Fruit fly (Drosophila melanogaster): ENCODE measurements around the gene CG15578.

Gene CG15578

DNA sequence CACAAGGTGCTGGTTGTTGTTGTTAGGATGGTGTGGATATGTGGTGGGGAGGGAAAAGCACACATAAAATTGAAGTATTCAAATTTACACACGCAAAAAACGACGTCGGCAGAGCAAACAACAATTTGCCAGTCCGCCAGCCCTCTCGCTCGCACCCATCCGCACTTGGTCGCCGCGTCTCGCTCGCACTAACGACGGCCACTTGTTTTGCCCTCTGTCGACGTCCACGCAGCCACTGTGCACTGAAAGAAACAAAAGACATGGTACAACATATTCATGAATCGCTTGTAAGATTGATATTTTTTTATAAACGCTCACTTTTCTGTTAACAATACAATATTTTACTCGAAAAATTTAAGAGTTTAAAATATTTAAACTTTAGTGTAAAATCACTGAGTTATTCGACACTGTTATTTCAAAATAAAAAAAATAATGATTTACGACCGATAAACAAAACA is 46.2 kb upstream of the CG15578 start (continued):
- 0 out of 2 replicates have a peak, but pooled peaks have one; percentile 53 for TF ChIP-seq cas (GFP tag; IDR thresholded peaks at IDR 0.05)
- TF ChIP-seq Fer3 (tag; optimal IDR thresholded peaks at IDR 0.05) = peak; percentile 62
- no peak for TF ChIP-seq MTF-1 (GFP tag; optimal IDR thresholded peaks at IDR 0.05; ENCODE audit: borderline replicate concordance)
- TF ChIP-seq fru (optimal IDR thresholded peaks at IDR 0.05) = no peak
- no peak for TF ChIP-seq luna (GFP tag; optimal IDR thresholded peaks at IDR 0.05)
- peak; percentile 90 for TF ChIP-seq Med (GFP tag)
- TF ChIP-seq sob (GFP tag; IDR thresholded peaks at IDR 0.05) = peak; percentile 43; the same call in 1 of the 2 replicates
- TF ChIP-seq pho (GFP tag; optimal IDR thresholded peaks at IDR 0.05) = peak; percentile 43
- TF ChIP-seq CG9876 (GFP tag; optimal IDR thresholded peaks at IDR 0.05) = no peak
- TF ChIP-seq lbe (GFP tag; optimal IDR thresholded peaks at IDR 0.05) = no peak
- TF ChIP-seq ci (GFP tag; IDR thresholded peaks at IDR 0.05) = peak; percentile 50; the same call in 2 of the 3 replicates
- no peak for TF ChIP-seq CG4404 (GFP tag; IDR thresholded peaks at IDR 0.05)
- TF ChIP-seq Ada2b (GFP tag; IDR thresholded peaks at IDR 0.05) = peak; percentile 55
- TF ChIP-seq Fer2 (tag; optimal IDR thresholded peaks at IDR 0.05) = no peak
- peak; percentile 66 for TF ChIP-seq bcd (GFP tag; optimal IDR thresholded peaks at IDR 0.05)
- no peak for TF ChIP-seq br (optimal IDR thresholded peaks at IDR 0.05)
- peak; percentile 71 for TF ChIP-seq Hmr (GFP tag; optimal IDR thresholded peaks at IDR 0.05)
- no peak for TF ChIP-seq C15 (GFP tag; IDR thresholded peaks at IDR 0.05)
- TF ChIP-seq H15 (GFP tag; IDR thresholded peaks at IDR 0.05) = no peak
- peak; percentile 83 for TF ChIP-seq CG32532 (GFP tag; IDR thresholded peaks at IDR 0.05)
- TF ChIP-seq CG7357 (GFP tag; IDR thresholded peaks at IDR 0.05) = 0 out of 3 replicates have a peak, but pooled peaks have one; percentile 25
- peak; percentile 38 for TF ChIP-seq CG6683 (GFP tag; optimal IDR thresholded peaks at IDR 0.05)
- TF ChIP-seq cato (GFP tag; optimal IDR thresholded peaks at IDR 0.05; ENCODE audit: borderline replicate concordance) = no peak
- no peak for TF ChIP-seq ham (GFP tag; IDR thresholded peaks at IDR 0.05)
- no peak for TF ChIP-seq kni (GFP tag; optimal IDR thresholded peaks at IDR 0.05)
- TF ChIP-seq CG2129 (GFP tag; IDR thresholded peaks at IDR 0.05; ENCODE audit: partially characterized antibody) = no peak
- no peak for TF ChIP-seq pros (GFP tag; optimal IDR thresholded peaks at IDR 0.05)
- TF ChIP-seq CG14860 (GFP tag; IDR thresholded peaks at IDR 0.05; ENCODE audit: partially characterized antibody) = no peak
- TF ChIP-seq NC2β (GFP tag; optimal IDR thresholded peaks at IDR 0.05) = no peak
- TF ChIP-seq pnt (GFP tag; optimal IDR thresholded peaks at IDR 0.05) = no peak
- no peak for TF ChIP-seq CG17802 (tag; optimal IDR thresholded peaks at IDR 0.05)
- TF ChIP-seq Rfx (GFP tag; IDR thresholded peaks at IDR 0.05) = peak; percentile 78
- TF ChIP-seq HLH54F (GFP tag; optimal IDR thresholded peaks at IDR 0.05) = peak; percentile 63
- peak; percentile 65 for TF ChIP-seq Ptx1 (GFP tag; IDR thresholded peaks at IDR 0.05)
- peak; percentile 27; the same call in 2 of the 4 replicates for TF ChIP-seq Gug (GFP tag; IDR thresholded peaks at IDR 0.05)
- peak; percentile 83 for TF ChIP-seq CG2120 (GFP tag; optimal IDR thresholded peaks at IDR 0.05)
- TF ChIP-seq aop (GFP tag; IDR thresholded peaks at IDR 0.05) = no peak
- TF ChIP-seq CG18476 (GFP tag; optimal IDR thresholded peaks at IDR 0.05) = peak; percentile 33
- TF ChIP-seq slbo (GFP tag; IDR thresholded peaks at IDR 0.05) = peak; percentile 72
- no peak for TF ChIP-seq chm (GFP tag; IDR thresholded peaks at IDR 0.05)
- peak; percentile 71 for TF ChIP-seq CG1832 (GFP tag; optimal IDR thresholded peaks at IDR 0.05)
- TF ChIP-seq p53 (GFP tag; optimal IDR thresholded peaks at IDR 0.05) = no peak
- peak; percentile 67 for TF ChIP-seq CG13424 (tag; optimal IDR thresholded peaks at IDR 0.05)
- no peak; the same call in 2 of the 3 replicates for TF ChIP-seq so (GFP tag; IDR thresholded peaks at IDR 0.05)
- TF ChIP-seq mam (GFP tag; optimal IDR thresholded peaks at IDR 0.05) = peak; percentile 63
- no peak for TF ChIP-seq Lhr (GFP tag; optimal IDR thresholded peaks at IDR 0.05)
- TF ChIP-seq abd-A (tag; optimal IDR thresholded peaks at IDR 0.05) = peak; percentile 52
- TF ChIP-seq CG43689 (GFP tag; IDR thresholded peaks at IDR 0.05) = no peak
- TF ChIP-seq Bdp1 (GFP tag; optimal IDR thresholded peaks at IDR 0.05) = peak; percentile 21
- no peak for TF ChIP-seq tll (GFP tag; optimal IDR thresholded peaks at IDR 0.05)
- TF ChIP-seq tio (GFP tag; optimal IDR thresholded peaks at IDR 0.05) = peak; percentile 72
- TF ChIP-seq Awh (GFP tag; IDR thresholded peaks at IDR 0.05) = no peak

Measured in whole organism, embryonic.